Worm (Caenorhabditis elegans): ENCODE data around the gene F44E7.9.

The F44E7.9 gene

ce11 chrV:5831253-5831652 lies 40.2 kb downstream of the F44E7.9 start:
- TF ChIP-seq efl-1 (optimal IDR thresholded peaks at IDR 0.05) (no peak), efl-1 (GFP tag; optimal IDR thresholded peaks at IDR 0.05 in 1 of 2) (peak in 1 of 2 experiments; percentile 80), mdl-1 (tag; optimal IDR thresholded peaks at IDR 0.05) (no peak)

- TF ChIP-seq nhr-11 (tag; optimal IDR thresholded peaks at IDR 0.05) = no peak
- peak in 1 of 2 experiments; percentile 45 for TF ChIP-seq mdl-1 (tag; optimal IDR thresholded peaks at IDR 0.05)
- no peak for TF ChIP-seq unc-30 (tag; optimal IDR thresholded peaks at IDR 0.05)
- TF ChIP-seq C34B4.2 (tag; optimal IDR thresholded peaks at IDR 0.05) = no peak
- TF ChIP-seq vab-15 (tag; optimal IDR thresholded peaks at IDR 0.05) = no peak
- peak; percentile 84 for TF ChIP-seq lin-14 (GFP tag; optimal IDR thresholded peaks at IDR 0.05)
- peak; percentile 66 for TF ChIP-seq snu-23 (GFP tag; optimal IDR thresholded peaks at IDR 0.05)
- no peak for TF ChIP-seq hlh-4 (tag; optimal IDR thresholded peaks at IDR 0.05)
- no peak for TF ChIP-seq xbp-1 (tag; optimal IDR thresholded peaks at IDR 0.05)
- peak; percentile 10 for TF ChIP-seq C16A3.4 (tag; optimal IDR thresholded peaks at IDR 0.05)
- peak; percentile 14 for TF ChIP-seq irx-1 (tag; optimal IDR thresholded peaks at IDR 0.05)
- peak; percentile 57 for TF ChIP-seq nhr-19 (GFP tag; conservative IDR thresholded peaks at IDR 0.05)
- TF ChIP-seq blmp-1 (tag; optimal IDR thresholded peaks at IDR 0.05) = peak; percentile 87
- TF ChIP-seq nhr-71 (tag; optimal IDR thresholded peaks at IDR 0.05) = peak; percentile 81
- TF ChIP-seq nhr-20 (tag; optimal IDR thresholded peaks at IDR 0.05) = peak; percentile 89
- TF ChIP-seq dpl-1 (GFP tag; optimal IDR thresholded peaks at IDR 0.05) = peak in 1 of 3 experiments; percentile 10
- TF ChIP-seq nhr-47 (tag; optimal IDR thresholded peaks at IDR 0.05) = peak; percentile 9
- no peak for TF ChIP-seq nhr-237 (tag; optimal IDR thresholded peaks at IDR 0.05)
- TF ChIP-seq sup-37 (GFP tag; optimal IDR thresholded peaks at IDR 0.05) = no peak
- peak; percentile 97 for TF ChIP-seq nhr-85 (tag)
- no peak for TF ChIP-seq nhr-77 (tag; optimal IDR thresholded peaks at IDR 0.05)
- no peak for TF ChIP-seq mab-9 (GFP tag; IDR thresholded peaks at IDR 0.05)
- TF ChIP-seq hpl-2 (GFP tag; optimal IDR thresholded peaks at IDR 0.05) = no peak
- TF ChIP-seq sox-4 (tag; optimal IDR thresholded peaks at IDR 0.05) = no peak
- peak in 3 of 6 experiments; percentile 7 to 85 (median 13) for TF ChIP-seq elt-3 (tag; optimal IDR thresholded peaks at IDR 0.05)
- peak; percentile 66 for TF ChIP-seq tbx-2 (tag; optimal IDR thresholded peaks at IDR 0.05)
- TF ChIP-seq lin-35 (GFP tag; optimal IDR thresholded peaks at IDR 0.05) = peak in 1 of 2 experiments; percentile 44
- TF ChIP-seq nhr-90 (tag; optimal IDR thresholded peaks at IDR 0.05; ENCODE audit: poor library complexity) = peak; percentile 54
Observed at ce11 chrV:5832799-5833198, 41.8 kb downstream of the F44E7.9 start.

ce11 chrV:5833531-5833930 lies 42.5 kb downstream of the F44E7.9 start, which contains the start of gene srh-76:
srh-76 (plus strand) TSS chrV:5833831.
- TF ChIP-seq nhr-77 (tag; optimal IDR thresholded peaks at IDR 0.05) (no peak), C16A3.4 (tag; optimal IDR thresholded peaks at IDR 0.05) (no peak), alr-1 (tag; optimal IDR thresholded peaks at IDR 0.05; ENCODE audit: borderline replicate concordance) (no peak), snpc-4 (tag; optimal IDR thresholded peaks at IDR 0.05) (no peak), nhr-90 (tag; optimal IDR thresholded peaks at IDR 0.05; ENCODE audit: poor library complexity) (no peak), nhr-237 (tag; optimal IDR thresholded peaks at IDR 0.05) (no peak), aha-1 (tag; optimal IDR thresholded peaks at IDR 0.05) (no peak), snu-23 (GFP tag; optimal IDR thresholded peaks at IDR 0.05) (no peak), efl-1 (optimal IDR thresholded peaks at IDR 0.05) (no peak), efl-1 (GFP tag; optimal IDR thresholded peaks at IDR 0.05 in 1 of 2) (no peak), aly-2 (tag; optimal IDR thresholded peaks at IDR 0.05) (no peak), nhr-20 (tag; optimal IDR thresholded peaks at IDR 0.05) (no peak), elt-2 (tag; optimal IDR thresholded peaks at IDR 0.05) (no peak)

- TF ChIP-seq efl-1 (optimal IDR thresholded peaks at IDR 0.05) (no peak), efl-1 (GFP tag; optimal IDR thresholded peaks at IDR 0.05 in 1 of 2) (peak in 1 of 2 experiments; percentile 10), lin-14 (GFP tag; optimal IDR thresholded peaks at IDR 0.05) (no peak), nhr-71 (tag; optimal IDR thresholded peaks at IDR 0.05) (no peak)
Observed at ce11 chrV:5835397-5835796, 44.4 kb downstream of the F44E7.9 start.
